Worm (Caenorhabditis elegans) whole organism, L4 larva: Measurements from ENCODE around the gene F58H1.2.

Experiments used
- F37D6.2 ChIP-seq: sonication (generic microtip); optimal IDR thresholded peaks from 2 replicates; lab custom pipeline; 2016; ENCODE audit warnings: mild to moderate bottlenecking, missing genetic modification characterization, missing compliant biosample characterization
- R02D3.7 ChIP-seq: fragments of 150-350 bp; sonication (generic microtip); optimal IDR thresholded peaks from 3 replicates; lab custom pipeline; 2014; ENCODE audit warnings: missing biosample characterization, missing genetic modification characterization
- T20F7.1 ChIP-seq: fragments of 200-800 bp; sonication (Bioruptor generic); optimal IDR thresholded peaks from 2 replicates; lab custom pipeline; 2018; ENCODE audit warnings: mild to moderate bottlenecking, missing genetic modification characterization, missing compliant biosample characterization
- T26A8.4 ChIP-seq: fragments of 200-800 bp; sonication (Bioruptor generic); IDR thresholded peaks from 2 replicates; pipeline ENCODE4 v1.3.6; 2022; ENCODE audit warnings: missing genetic modification characterization, missing compliant biosample characterization
- Y5F2A.4 ChIP-seq: fragments of 200-800 bp; sonication (Bioruptor generic); optimal IDR thresholded peaks from 2 replicates; lab custom pipeline; 2018; ENCODE audit warnings: mild to moderate bottlenecking, missing genetic modification characterization, missing compliant biosample characterization
- ZK337.2 ChIP-seq: fragments of 200-800 bp; sonication (Bioruptor generic); IDR thresholded peaks from 2 replicates; pipeline ENCODE4 v1.3.6; 2022; ENCODE audit warnings: missing genetic modification reagents, missing genetic modification characterization, missing compliant biosample characterization
- ZK546.5 ChIP-seq, 2 experiments: sonication (generic microtip); optimal IDR thresholded peaks; 2 replicates each; lab custom pipeline; 2017; ENCODE audit warnings: missing biosample characterization in 2 of 2, missing genetic modification characterization in 2 of 2
- aha-1 ChIP-seq: fragments of 150-350 bp; peaks from one replicate; lab custom pipeline; 2014; ENCODE audit warnings: missing biosample characterization, missing genetic modification characterization
- arid-1 ChIP-seq: fragments of 200-800 bp; sonication (Bioruptor generic); conservative IDR thresholded peaks from 2 replicates; pipeline ENCODE4 v1.3.6; 2022; ENCODE audit warnings: missing genetic modification reagents, missing genetic modification characterization, missing compliant biosample characterization
- attf-4 ChIP-seq: sonication (generic microtip); optimal IDR thresholded peaks from 3 replicates; lab custom pipeline; 2017; ENCODE audit warnings: missing biosample characterization, missing genetic modification characterization
- ceh-28 ChIP-seq: fragments of 150-350 bp; optimal IDR thresholded peaks from 2 replicates; lab custom pipeline; 2014; ENCODE audit warnings: missing biosample characterization, missing genetic modification reagents, missing genetic modification characterization
- cey-2 ChIP-seq: sonication (generic microtip); optimal IDR thresholded peaks from 3 replicates; lab custom pipeline; 2017; ENCODE audit warnings: missing genetic modification characterization, mild to moderate bottlenecking, missing compliant biosample characterization, antibody characterized with exemption, borderline replicate concordance; ENCODE audit not compliant: insufficient read depth
- ctbp-1 ChIP-seq: fragments of 200-800 bp; sonication (Bioruptor generic); IDR thresholded peaks from 2 replicates; pipeline ENCODE4 v1.3.6; 2022; ENCODE audit warnings: missing genetic modification reagents, missing genetic modification characterization, missing compliant biosample characterization
- daf-19 ChIP-seq: fragments of 200-800 bp; sonication (Bioruptor generic); conservative IDR thresholded peaks from 2 replicates; pipeline ENCODE4 v1.3.6; 2022; ENCODE audit warnings: missing genetic modification characterization, missing compliant biosample characterization
- daf-8 ChIP-seq: fragments of 200-800 bp; sonication (Bioruptor generic); IDR thresholded peaks from 2 replicates; pipeline ENCODE4 v1.3.6; 2022; ENCODE audit warnings: missing genetic modification characterization, missing compliant biosample characterization
- dmd-6 ChIP-seq: fragments of 200-800 bp; sonication (Bioruptor generic); IDR thresholded peaks from 2 replicates; pipeline ENCODE4 v1.3.6; 2022; ENCODE audit warnings: missing genetic modification reagents, missing genetic modification characterization, missing compliant biosample characterization
- dmd-8 ChIP-seq: fragments of 200-800 bp; sonication (Bioruptor generic); IDR thresholded peaks from 2 replicates; pipeline ENCODE4 v1.3.6; 2022; ENCODE audit warnings: missing genetic modification characterization, missing compliant biosample characterization
- dmd-9 ChIP-seq: fragments of 200-800 bp; sonication (Bioruptor generic); IDR thresholded peaks from 2 replicates; pipeline ENCODE4 v1.3.6; 2022; ENCODE audit warnings: missing genetic modification reagents, missing genetic modification characterization, missing compliant biosample characterization
- gei-8 ChIP-seq: fragments of 200-800 bp; sonication (Bioruptor generic); optimal IDR thresholded peaks from 2 replicates; lab custom pipeline; 2018; ENCODE audit warnings: mild to moderate bottlenecking, missing genetic modification characterization, missing compliant biosample characterization
- hif-1 ChIP-seq, 2 experiments: sonication (generic microtip); optimal IDR thresholded peaks; 2 replicates each; lab custom pipeline; 2016 to 2017; ENCODE audit warnings: missing compliant biosample characterization in 2 of 2, missing genetic modification characterization in 2 of 2, missing genetic modification reagents in 2 of 2, missing genotype in 2 of 2, mild to moderate bottlenecking in 1 of 2
- hlh-11 ChIP-seq: fragments of 200-800 bp; sonication (Bioruptor generic); optimal IDR thresholded peaks from 2 replicates; lab custom pipeline; 2018; ENCODE audit warnings: mild to moderate bottlenecking, missing genetic modification characterization, missing compliant biosample characterization
- hmg-1.1 ChIP-seq: fragments of 200-800 bp; sonication (Bioruptor generic); IDR thresholded peaks from 2 replicates; pipeline ENCODE4 v1.3.6; 2022; ENCODE audit warnings: missing genetic modification reagents, missing genetic modification characterization, missing compliant biosample characterization
- jun-1 ChIP-seq: fragments of 150-350 bp; optimal IDR thresholded peaks from 2 replicates; lab custom pipeline; 2014; ENCODE audit warnings: missing biosample characterization, missing genetic modification reagents, missing genetic modification characterization
- lin-15B ChIP-seq: fragments of 150-350 bp; sonication (generic microtip); optimal IDR thresholded peaks from 3 replicates; lab custom pipeline; 2014; ENCODE audit warnings: missing biosample characterization, missing genetic modification characterization
- lir-3 ChIP-seq: sonication (generic microtip); optimal IDR thresholded peaks from 2 replicates; lab custom pipeline; 2016; ENCODE audit warnings: mild to moderate bottlenecking, missing genetic modification characterization, missing compliant biosample characterization
- mdl-1 ChIP-seq, 2 experiments: fragments of 150-350 bp in 1 of 2; sonication (generic microtip) in 1 of 2; optimal IDR thresholded peaks; 2 replicates each; lab custom pipeline; 2014 to 2017; ENCODE audit warnings: missing biosample characterization in 2 of 2, missing genetic modification characterization in 2 of 2
- mdt-29 ChIP-seq: fragments of 200-800 bp; sonication (Bioruptor generic); IDR thresholded peaks from 2 replicates; pipeline ENCODE4 v1.3.6; 2022; ENCODE audit warnings: missing genetic modification reagents, missing genetic modification characterization, missing compliant biosample characterization
- mep-1 ChIP-seq: fragments of 150-350 bp; sonication (generic microtip); optimal IDR thresholded peaks from 3 replicates; lab custom pipeline; 2014; ENCODE audit warnings: missing biosample characterization, missing genetic modification characterization
- mes-2 ChIP-seq: sonication (generic microtip); optimal IDR thresholded peaks from 2 replicates; lab custom pipeline; 2016; ENCODE audit warnings: missing genotype, mild to moderate bottlenecking, missing genetic modification characterization, missing compliant biosample characterization; ENCODE audit not compliant: poor library complexity, severe bottlenecking
- nhr-10 ChIP-seq: fragments of 150-350 bp; optimal IDR thresholded peaks from 2 replicates; lab custom pipeline; 2014; ENCODE audit warnings: missing biosample characterization, missing genetic modification characterization
- nhr-102 ChIP-seq: sonication (generic microtip); optimal IDR thresholded peaks from 2 replicates; lab custom pipeline; 2016; ENCODE audit warnings: mild to moderate bottlenecking, missing genetic modification characterization, moderate library complexity, missing compliant biosample characterization
- nhr-111 ChIP-seq: fragments of 200-800 bp; sonication (Bioruptor generic); optimal IDR thresholded peaks from 2 replicates; lab custom pipeline; 2018; ENCODE audit warnings: mild to moderate bottlenecking, missing genetic modification characterization, missing compliant biosample characterization
- nhr-77 ChIP-seq: fragments of 150-350 bp; optimal IDR thresholded peaks from 2 replicates; lab custom pipeline; 2014; ENCODE audit warnings: missing biosample characterization, missing genetic modification characterization
- skn-1 ChIP-seq: fragments of 150-350 bp; optimal IDR thresholded peaks from 2 replicates; lab custom pipeline; 2014; ENCODE audit warnings: missing biosample characterization, missing genetic modification characterization
- spr-3 ChIP-seq: fragments of 200-800 bp; sonication (Bioruptor generic); optimal IDR thresholded peaks from 2 replicates; lab custom pipeline; 2018; ENCODE audit warnings: mild to moderate bottlenecking, missing genetic modification characterization, missing compliant biosample characterization
- tag-97 ChIP-seq: fragments of 200-800 bp; sonication (Bioruptor generic); IDR thresholded peaks from 2 replicates; pipeline ENCODE4 v1.3.6; 2022; ENCODE audit warnings: missing genetic modification characterization, missing compliant biosample characterization
- unc-62 ChIP-seq, 3 experiments: fragments of 150-350 bp in 1 of 3; sonication (generic microtip); optimal IDR thresholded peaks in 2 of 3; peaks in 1 of 3; 1 replicate in 1 of 3; 2 replicates in 2 of 3; lab custom pipeline; 2014 to 2017; ENCODE audit warnings: missing biosample characterization in 3 of 3, missing genetic modification characterization in 3 of 3, missing genetic modification reagents in 3 of 3, missing genotype in 1 of 3
- vab-7 ChIP-seq: fragments of 200-800 bp; sonication (Bioruptor generic); IDR thresholded peaks from 2 replicates; pipeline ENCODE4 v1.3.6; 2022; ENCODE audit warnings: missing genetic modification reagents, missing genetic modification characterization, missing compliant biosample characterization
- zag-1 ChIP-seq: fragments of 150-350 bp; optimal IDR thresholded peaks from 2 replicates; lab custom pipeline; 2014; ENCODE audit warnings: missing biosample characterization, missing genetic modification characterization
- ztf-7 ChIP-seq: fragments of 150-350 bp; optimal IDR thresholded peaks from 2 replicates; lab custom pipeline; 2014; ENCODE audit warnings: missing biosample characterization, missing genetic modification characterization

F58H1.2 gene

DNA sequence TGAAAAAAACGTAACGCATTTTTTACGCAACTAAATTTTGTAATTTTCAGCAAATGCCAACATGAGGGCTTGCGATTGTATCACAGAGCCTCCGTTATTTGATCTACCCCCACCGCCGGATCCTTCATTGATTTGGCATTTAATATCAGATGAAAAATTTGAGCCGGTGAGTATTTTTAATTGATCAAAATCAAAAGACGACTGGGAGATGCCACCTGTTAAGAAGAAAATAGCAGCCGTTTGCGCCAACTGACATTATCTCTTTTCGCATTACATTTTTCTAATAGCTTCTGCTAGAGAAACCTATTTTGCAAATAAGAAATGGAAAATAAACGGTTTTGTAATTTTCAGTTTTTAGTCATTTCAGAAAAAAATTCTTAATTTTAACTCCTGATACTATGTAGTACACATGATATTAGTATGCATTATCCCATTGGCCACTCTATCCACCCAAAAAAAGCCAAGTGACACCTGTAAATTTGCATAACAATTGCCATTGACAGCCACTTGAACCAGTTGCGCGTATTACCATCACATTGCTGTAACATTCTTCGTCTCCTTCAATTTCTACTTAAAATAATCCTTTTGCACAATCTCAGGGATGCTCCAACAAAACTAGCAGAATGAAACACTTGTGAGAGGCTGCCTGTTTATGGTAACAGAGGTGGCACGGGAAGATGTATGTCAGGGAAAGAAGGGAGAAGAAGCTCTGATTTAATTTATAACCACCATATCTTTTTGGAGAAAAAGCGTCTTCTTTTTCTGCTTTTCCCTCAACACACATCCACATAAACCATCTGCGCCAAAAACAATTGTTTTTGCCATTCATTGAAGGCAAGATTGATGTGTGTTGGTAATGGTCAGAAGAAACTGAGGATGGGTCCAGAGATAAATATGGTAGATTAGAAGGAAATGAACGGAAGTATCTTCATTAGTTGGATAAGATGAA lies 29.7 kb downstream of the F58H1.2 start, which contains the start of gene F58H1.5:
F58H1.5 (plus strand) TSS at position 51 of the 949 bp plus-strand sequence.
- no peak for TF ChIP-seq dmd-9 (GFP tag; lab: Robert Waterston, UW)
- TF ChIP-seq arid-1 (GFP tag; lab: Robert Waterston, UW), result no peak
- TF ChIP-seq nhr-77, result no peak
- TF ChIP-seq nhr-10, result no peak
- TF ChIP-seq mdt-29 (GFP tag; lab: Robert Waterston, UW), result no peak
- no peak for TF ChIP-seq Y5F2A.4 (GFP tag; lab: Kevin White, UChicago)
- no peak for TF ChIP-seq nhr-102 (tag; lab: Kevin White, UChicago)
- no peak for TF ChIP-seq T20F7.1 (GFP tag; lab: Kevin White, UChicago)
- TF ChIP-seq hlh-11 (tag; lab: Kevin White, UChicago), result no peak
- TF ChIP-seq dmd-6, result no peak

DNA sequence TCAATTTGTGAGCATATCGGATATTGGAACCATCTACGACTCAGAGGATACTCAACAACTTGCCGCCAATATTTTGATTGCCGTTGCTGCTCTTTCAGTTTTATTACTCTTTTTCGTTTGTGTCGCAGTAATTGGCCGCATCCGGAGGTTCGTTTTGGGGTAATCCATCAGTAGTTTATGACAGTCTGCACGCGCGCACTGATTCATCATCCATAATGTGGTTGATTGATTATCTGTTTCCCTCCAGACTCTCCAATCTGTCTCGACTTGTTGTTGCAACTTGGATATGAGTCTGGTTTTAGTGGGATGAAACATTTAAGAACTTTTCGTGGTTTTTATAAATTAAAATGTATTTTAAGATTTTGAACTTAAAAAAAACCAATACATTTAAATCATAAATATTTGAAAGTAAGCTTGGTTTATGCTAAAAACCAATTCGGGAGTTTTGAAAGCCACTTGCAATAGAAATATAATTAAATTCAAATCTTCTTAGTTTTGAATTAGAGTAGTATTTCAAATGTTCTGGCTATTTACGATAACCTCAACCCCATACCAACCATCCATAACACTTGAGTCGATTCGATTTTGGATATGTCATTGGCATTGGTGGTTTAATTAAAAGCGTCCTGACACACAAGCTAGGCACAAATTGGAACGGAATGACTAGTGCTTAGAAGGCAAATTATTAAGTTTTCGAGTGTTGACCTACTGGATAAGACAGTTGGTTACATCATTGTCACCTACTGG lies 31.4 kb downstream of the F58H1.2 start:
- TF ChIP-seq unc-62 (GFP tag; optimal IDR thresholded peaks at IDR 0.05 in 1 of 2; lab: Kevin White, UChicago) (peak in 1 of 2 experiments; percentile 53), unc-62 (tag; optimal IDR thresholded peaks at IDR 0.05; lab: Kevin White, UChicago) (no peak), lir-3 (tag; lab: Kevin White, UChicago) (no peak)

DNA sequence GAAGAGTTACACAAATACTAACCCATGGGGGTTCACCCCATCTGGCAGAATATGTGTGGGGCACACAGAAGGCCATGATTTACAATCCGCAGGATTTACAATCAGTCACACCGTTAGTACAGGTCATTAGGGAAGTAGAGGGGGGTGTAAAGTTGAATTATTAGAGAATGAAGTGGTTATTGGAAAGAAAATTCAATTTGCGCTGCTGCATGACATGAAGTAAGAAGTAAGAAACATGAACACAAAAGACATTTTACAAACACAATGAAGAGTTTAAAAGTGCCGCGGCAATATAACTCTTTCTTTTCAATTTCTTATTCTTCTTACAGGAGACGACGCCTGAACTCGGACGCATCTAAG lies 31.9 kb downstream of the F58H1.2 start:
- TF ChIP-seq aha-1 (tag; lab: Kevin White, UChicago) (peak; percentile 53), lir-3 (tag; lab: Kevin White, UChicago) (no peak)

DNA sequence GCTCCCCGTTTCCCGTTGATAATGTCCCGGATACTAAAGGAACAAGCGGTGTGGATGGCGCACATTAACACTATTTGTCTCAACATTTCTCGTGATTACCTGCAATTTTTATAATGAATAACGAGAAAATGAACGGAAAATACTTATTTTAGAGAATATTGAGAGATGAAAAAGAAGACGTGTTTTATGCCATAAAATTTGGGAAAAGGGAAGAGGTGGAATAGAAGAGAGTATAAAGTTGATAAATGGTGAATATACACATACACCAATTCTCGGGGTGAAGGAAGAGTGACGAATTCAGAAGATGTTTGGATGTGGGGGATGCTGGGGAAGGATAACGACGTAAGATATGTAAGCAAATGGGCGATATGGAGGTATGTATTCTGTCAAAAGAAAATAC lies 35.8 kb downstream of the F58H1.2 start, which contains the start of gene F58H1.7:
F58H1.7 (minus strand) TSS at position 101 of the 400 bp plus-strand sequence.
- TF ChIP-seq ceh-28 (tag; lab: Kevin White, UChicago) (no peak), unc-62 (GFP tag; optimal IDR thresholded peaks at IDR 0.05 in 1 of 2; lab: Kevin White, UChicago) (no peak), unc-62 (tag; optimal IDR thresholded peaks at IDR 0.05; lab: Kevin White, UChicago) (no peak), mdl-1 (tag; optimal IDR thresholded peaks at IDR 0.05; lab: Kevin White, UChicago) (no peak), lir-3 (tag; lab: Kevin White, UChicago) (no peak), skn-1 (tag; lab: Kevin White, UChicago) (no peak), cey-2 (no peak)
- TF ChIP-seq, all 104 proteins: peak for 0

DNA sequence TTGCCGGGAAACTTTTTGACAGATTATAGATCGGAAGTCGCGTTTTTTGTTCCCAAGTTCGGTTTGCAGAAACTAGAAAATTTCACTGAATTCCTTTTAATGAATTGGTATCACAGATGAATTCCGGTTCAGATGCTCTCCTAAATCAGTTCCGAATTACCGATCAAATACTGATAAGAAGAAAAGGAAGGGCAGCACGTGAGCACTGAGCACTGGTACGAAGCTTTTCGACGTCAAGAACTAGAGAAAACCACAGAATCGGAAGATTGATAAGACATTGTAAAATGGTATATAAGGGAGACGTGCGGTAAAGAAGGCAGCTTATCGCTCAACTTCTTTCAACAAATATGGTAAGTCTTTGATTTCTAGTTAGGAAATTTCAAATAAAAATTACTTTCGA lies 46.3 kb downstream of the F58H1.2 start, which contains the start of gene cpr-1:
cpr-1 (plus strand) TSS at position 319 of the 400 bp plus-strand sequence.
- TF ChIP-seq daf-19, result no peak
- TF ChIP-seq T26A8.4 (GFP tag; lab: Robert Waterston, UW), result no peak
- no peak for TF ChIP-seq ctbp-1 (GFP tag; lab: Robert Waterston, UW)
- no peak for TF ChIP-seq ZK546.5 (tag; optimal IDR thresholded peaks at IDR 0.05; lab: Kevin White, UChicago)
- no peak for TF ChIP-seq ZK337.2 (GFP tag; lab: Robert Waterston, UW)
- no peak for TF ChIP-seq vab-7 (GFP tag; lab: Robert Waterston, UW)
- TF ChIP-seq spr-3 (GFP tag; lab: Kevin White, UChicago), result no peak
- TF ChIP-seq zag-1 (tag; lab: Kevin White, UChicago), result no peak
- TF ChIP-seq dmd-8, result no peak
- TF ChIP-seq lin-15B (tag; lab: Kevin White, UChicago), result no peak
- TF ChIP-seq daf-8 (GFP tag; lab: Robert Waterston, UW), result no peak
- no peak for TF ChIP-seq ztf-7 (tag; lab: Kevin White, UChicago)
- TF ChIP-seq hif-1 (tag; optimal IDR thresholded peaks at IDR 0.05; lab: Kevin White, UChicago), result no peak
- no peak for TF ChIP-seq mep-1 (tag; lab: Kevin White, UChicago)
- TF ChIP-seq nhr-102 (tag; lab: Kevin White, UChicago), result no peak
- no peak for TF ChIP-seq tag-97 (GFP tag; lab: Robert Waterston, UW)
- TF ChIP-seq attf-4 (tag; lab: Kevin White, UChicago), result no peak
- no peak for TF ChIP-seq gei-8 (GFP tag; lab: Kevin White, UChicago)
- TF ChIP-seq nhr-111 (GFP tag; lab: Kevin White, UChicago), result no peak
- no peak for TF ChIP-seq F37D6.2 (tag; lab: Kevin White, UChicago)
- TF ChIP-seq hmg-1.1 (GFP tag; lab: Robert Waterston, UW), result no peak
- no peak for TF ChIP-seq R02D3.7 (tag; lab: Kevin White, UChicago)
- no peak for TF ChIP-seq jun-1 (tag; lab: Kevin White, UChicago)
- no peak for TF ChIP-seq skn-1 (tag; lab: Kevin White, UChicago)
- TF ChIP-seq mes-2 (tag; lab: Kevin White, UChicago), result no peak
